Fruit fly (Drosophila melanogaster): Measurements from ENCODE around the gene t-cup.

- peak; percentile 95 for TF ChIP-seq CG17806 (tag; optimal IDR thresholded peaks at IDR 0.05)
- peak; percentile 96 for TF ChIP-seq Pif1A (GFP tag; optimal IDR thresholded peaks at IDR 0.05)
- TF ChIP-seq CG9948 (tag; optimal IDR thresholded peaks at IDR 0.05): peak; percentile 95
- TF ChIP-seq EcR (GFP tag; optimal IDR thresholded peaks at IDR 0.05): peak; percentile 70
- peak; percentile 86 for TF ChIP-seq CG13204 (GFP tag; optimal IDR thresholded peaks at IDR 0.05)
- peak; percentile 95 for TF ChIP-seq fd96Ca (GFP tag; IDR thresholded peaks at IDR 0.05)
Observed at dm6 chr2L:12483866-12484554, 13.1 kb downstream of the t-cup start.
